Worm (Caenorhabditis elegans): ENCODE data around the gene F38B6.8.

F38B6.8 gene

ce11 chrX:6654139-6654538, 28.4 kb downstream of the F38B6.8 start:
- peak; percentile 50 for TF ChIP-seq nhr-80 (tag; optimal IDR thresholded peaks at IDR 0.05)
- TF ChIP-seq hmg-1.2 (GFP tag; IDR thresholded peaks at IDR 0.05), result no peak

ce11 chrX:6653173-6653572, 29.4 kb downstream of the F38B6.8 start:
- TF ChIP-seq aptf-3 (GFP tag; IDR thresholded peaks at IDR 0.05) (no peak), nfyb-1 (GFP tag; IDR thresholded peaks at IDR 0.05) (no peak), lsy-27 (tag; optimal IDR thresholded peaks at IDR 0.05; ENCODE audit: borderline replicate concordance, insufficient read depth) (no peak), unc-130 (GFP tag; optimal IDR thresholded peaks at IDR 0.05) (no peak), nhr-80 (tag; optimal IDR thresholded peaks at IDR 0.05) (peak; percentile 92), nhr-90 (tag; optimal IDR thresholded peaks at IDR 0.05) (no peak), F37B4.10 (GFP tag; IDR thresholded peaks at IDR 0.05) (no peak), cebp-1 (GFP tag; IDR thresholded peaks at IDR 0.05) (no peak), cebp-1 (tag; optimal IDR thresholded peaks at IDR 0.05) (peak; percentile 12), ztf-18 (tag; optimal IDR thresholded peaks at IDR 0.05) (no peak), gei-17 (GFP tag; optimal IDR thresholded peaks at IDR 0.05) (no peak), sdz-38 (tag; optimal IDR thresholded peaks at IDR 0.05) (no peak), K11D2.4 (GFP tag; IDR thresholded peaks at IDR 0.05) (no peak), die-1 (tag; optimal IDR thresholded peaks at IDR 0.05) (no peak), K12H6.12 (tag; optimal IDR thresholded peaks at IDR 0.05) (no peak), attf-3 (GFP tag; conservative IDR thresholded peaks at IDR 0.05) (no peak), hrde-1 (tag; optimal IDR thresholded peaks at IDR 0.05; ENCODE audit: borderline replicate concordance) (no peak), hlh-26 (GFP tag; conservative IDR thresholded peaks at IDR 0.05) (no peak), akir-1 (GFP tag; optimal IDR thresholded peaks at IDR 0.05) (no peak), B0035.1 (tag; optimal IDR thresholded peaks at IDR 0.05) (no peak), hlh-12 (tag; optimal IDR thresholded peaks at IDR 0.05) (no peak), B0336.3 (GFP tag; IDR thresholded peaks at IDR 0.05) (no peak), F33H1.4 (GFP tag; IDR thresholded peaks at IDR 0.05) (no peak), lsl-1 (GFP tag; optimal IDR thresholded peaks at IDR 0.05) (no peak), dox-1 (GFP tag; IDR thresholded peaks at IDR 0.05) (0 out of 2 replicates have a peak, but pooled peaks have one; percentile 63), mel-28 (tag; optimal IDR thresholded peaks at IDR 0.05; ENCODE audit: borderline replicate concordance) (no peak), rcor-1 (GFP tag; IDR thresholded peaks at IDR 0.05) (no peak)

- TF ChIP-seq ztf-25 (GFP tag; IDR thresholded peaks at IDR 0.05), result no peak
- TF ChIP-seq cebp-1 (GFP tag; IDR thresholded peaks at IDR 0.05), result no peak
- peak; percentile 48 for TF ChIP-seq cebp-1 (tag; optimal IDR thresholded peaks at IDR 0.05)
Measured at ce11 chrX:6649573-6649972, 33.0 kb downstream of the F38B6.8 start.

- TF ChIP-seq ceh-40 (GFP tag; IDR thresholded peaks at IDR 0.05), result no peak
- no peak for TF ChIP-seq pha-4 (tag; optimal IDR thresholded peaks at IDR 0.05)
- peak; percentile 56 for TF ChIP-seq nhr-80 (tag; optimal IDR thresholded peaks at IDR 0.05)
- TF ChIP-seq mcd-1 (GFP tag; IDR thresholded peaks at IDR 0.05), result no peak
- TF ChIP-seq cebp-1 (GFP tag; IDR thresholded peaks at IDR 0.05), result no peak
- TF ChIP-seq cebp-1 (tag; optimal IDR thresholded peaks at IDR 0.05), result peak; percentile 56
Measured at ce11 chrX:6646387-6647061, 36.1 kb downstream of the F38B6.8 start.

All from whole organism, young adult.